Fruit fly (Drosophila melanogaster) whole organism, embryonic: ENCODE results near the gene CG8289.

Experiments used
- Awh ChIP-seq: fragments of 200-800 bp; sonication (Bioruptor generic); IDR thresholded peaks from 2 replicates; pipeline ENCODE4, ENCODE4 v1.3.6; 2022; ENCODE audit warnings: missing biosample characterization, missing genetic modification characterization
- B-H2 ChIP-seq: fragments of 200-800 bp; sonication (Bioruptor generic); optimal IDR thresholded peaks from 2 replicates; lab custom pipeline; 2018; ENCODE audit warnings: missing biosample characterization, mild to moderate bottlenecking, missing genetic modification characterization
- CG10366 ChIP-seq: fragments of 200-800 bp; sonication (Bioruptor generic); IDR thresholded peaks from 2 replicates; pipeline ENCODE4 v1.3.6; 2022; ENCODE audit warnings: missing biosample characterization, missing genetic modification characterization
- CG10654 ChIP-seq: fragments of 200-800 bp; sonication (Bioruptor generic); optimal IDR thresholded peaks from 2 replicates; lab custom pipeline; 2016; ENCODE audit warnings: missing biosample characterization, missing genetic modification characterization
- CG11504 ChIP-seq: fragments of 200-800 bp; sonication (Bioruptor generic); optimal IDR thresholded peaks from 3 replicates; lab custom pipeline; 2019; ENCODE audit warnings: missing biosample characterization, mild to moderate bottlenecking, missing genetic modification characterization, moderate library complexity
- CG12659 ChIP-seq: fragments of 200-800 bp; sonication (Bioruptor generic); optimal IDR thresholded peaks from 3 replicates; lab custom pipeline; 2017; ENCODE audit warnings: mild to moderate bottlenecking, missing biosample characterization, missing genetic modification reagents, missing genetic modification characterization
- CG12942 ChIP-seq: fragments of 200-800 bp; sonication (Bioruptor generic); optimal IDR thresholded peaks from 3 replicates; lab custom pipeline; 2016; ENCODE audit warnings: missing biosample characterization, missing genetic modification characterization
- CG13287 ChIP-seq: fragments of 200-800 bp; sonication (Bioruptor generic); IDR thresholded peaks from 2 replicates; pipeline ENCODE4 v1.3.6; 2022; ENCODE audit warnings: missing biosample characterization, missing genetic modification characterization; ENCODE audit not compliant: partially characterized antibody
- CG13624 ChIP-seq: fragments of 200-800 bp; sonication (Bioruptor generic); optimal IDR thresholded peaks from 2 replicates; lab custom pipeline; 2016; ENCODE audit warnings: missing biosample characterization, missing genetic modification characterization
- CG15696 ChIP-seq: fragments of 200-800 bp; sonication (Bioruptor generic); optimal IDR thresholded peaks from 2 replicates; lab custom pipeline; 2019; ENCODE audit warnings: missing biosample characterization, mild to moderate bottlenecking, missing genetic modification characterization, moderate library complexity
- CG17612 ChIP-seq: fragments of 200-800 bp; sonication (Bioruptor generic); IDR thresholded peaks from 2 replicates; pipeline ENCODE4 v1.3.6; 2022; ENCODE audit warnings: missing biosample characterization, missing genetic modification characterization
- CG1832 ChIP-seq: fragments of 200-800 bp; sonication (Bioruptor generic); optimal IDR thresholded peaks from 2 replicates; lab custom pipeline; 2017; ENCODE audit warnings: missing biosample characterization, mild to moderate bottlenecking, missing genetic modification characterization, inconsistent platforms
- CG31441 ChIP-seq: fragments of 200-800 bp; sonication (Bioruptor generic); IDR thresholded peaks from 2 replicates; pipeline ENCODE4 v1.3.6; 2022; ENCODE audit warnings: missing biosample characterization, missing genetic modification characterization
- CG4282 ChIP-seq: fragments of 200-800 bp; sonication (Bioruptor generic); optimal IDR thresholded peaks from 2 replicates; lab custom pipeline; 2016; ENCODE audit warnings: missing biosample characterization, missing genetic modification characterization
- CG43689 ChIP-seq: fragments of 200-800 bp; sonication (Bioruptor generic); IDR thresholded peaks from 2 replicates; pipeline ENCODE4 v1.3.6; 2022; ENCODE audit warnings: missing biosample characterization, missing genetic modification characterization
- CG5953 ChIP-seq: fragments of 200-800 bp; sonication (Bioruptor generic); IDR thresholded peaks from 2 replicates; pipeline ENCODE4 v1.3.6; 2022; ENCODE audit warnings: missing biosample characterization, missing genetic modification characterization
- CG6654 ChIP-seq: fragments of 200-800 bp; sonication (Bioruptor generic); optimal IDR thresholded peaks from 2 replicates; lab custom pipeline; 2017; ENCODE audit warnings: missing biosample characterization, mild to moderate bottlenecking, missing genetic modification characterization
- CG6813 ChIP-seq: fragments of 200-800 bp; sonication (Bioruptor generic); optimal IDR thresholded peaks from 2 replicates; lab custom pipeline; 2017; ENCODE audit warnings: missing biosample characterization, missing genetic modification characterization, mild to moderate bottlenecking, moderate library complexity, missing genetic modification reagents
- CG8281 ChIP-seq: fragments of 200-800 bp; sonication (Bioruptor generic); optimal IDR thresholded peaks from 2 replicates; lab custom pipeline; 2018; ENCODE audit warnings: missing biosample characterization, mild to moderate bottlenecking, missing genetic modification characterization, moderate library complexity
- CG8388 ChIP-seq: fragments of 200-800 bp; sonication (Bioruptor generic); optimal IDR thresholded peaks from 2 replicates; lab custom pipeline; 2019; ENCODE audit warnings: missing biosample characterization, mild to moderate bottlenecking, missing genetic modification characterization, moderate library complexity
- CG8478 ChIP-seq: fragments of >200 bp; optimal IDR thresholded peaks from 2 replicates; lab custom pipeline; 2018
- CG8765 ChIP-seq: fragments of 200-800 bp; sonication (Bioruptor generic); IDR thresholded peaks from 2 replicates; pipeline ENCODE4 v1.3.6; 2022; ENCODE audit warnings: missing biosample characterization, missing genetic modification characterization
- CG8944 ChIP-seq: fragments of 200-800 bp; sonication (Bioruptor generic); optimal IDR thresholded peaks from 3 replicates; lab custom pipeline; 2016; ENCODE audit warnings: missing biosample characterization, missing genetic modification characterization
- Camta ChIP-seq: fragments of 200-800 bp; sonication (Bioruptor generic); optimal IDR thresholded peaks from 2 replicates; lab custom pipeline; 2016; ENCODE audit warnings: missing biosample characterization, missing genetic modification characterization
- CrebB ChIP-seq: fragments of 200-800 bp; sonication (Bioruptor generic); optimal IDR thresholded peaks from 3 replicates; lab custom pipeline; 2018; ENCODE audit warnings: missing biosample characterization, mild to moderate bottlenecking, missing genetic modification characterization
- Elba2 ChIP-seq: fragments of 200-800 bp; sonication (Bioruptor generic); optimal IDR thresholded peaks from 3 replicates; lab custom pipeline; 2016; ENCODE audit warnings: missing biosample characterization, missing genetic modification characterization
- Gug ChIP-seq: fragments of 200-800 bp; sonication (Bioruptor generic); IDR thresholded peaks from 4 replicates; pipeline ENCODE4 v1.3.6; 2022; ENCODE audit warnings: missing biosample characterization, missing genetic modification characterization
- NC2α ChIP-seq: fragments of 200-800 bp; sonication (Bioruptor generic); optimal IDR thresholded peaks from 2 replicates; lab custom pipeline; 2016; ENCODE audit warnings: missing biosample characterization, missing genetic modification characterization
- NFAT ChIP-seq: fragments of 200-800 bp; sonication (Bioruptor generic); IDR thresholded peaks from 2 replicates; pipeline ENCODE4 v1.3.6; 2022; ENCODE audit warnings: missing biosample characterization, missing genetic modification characterization
- Six4 ChIP-seq: fragments of 200-800 bp; sonication (Bioruptor generic); optimal IDR thresholded peaks from 2 replicates; lab custom pipeline; 2016; ENCODE audit warnings: missing biosample characterization, missing genetic modification characterization
- Sry-δ ChIP-seq: fragments of 200-800 bp; sonication (Bioruptor generic); optimal IDR thresholded peaks from 2 replicates; lab custom pipeline; 2016; ENCODE audit warnings: missing biosample characterization, missing genetic modification characterization
- Taf1 ChIP-seq: fragments of 200-800 bp; sonication (Bioruptor generic); IDR thresholded peaks from 2 replicates; pipeline ENCODE4 v1.3.6; 2022; ENCODE audit warnings: missing biosample characterization, missing genetic modification characterization
- Xbp1 ChIP-seq: fragments of 200-800 bp; sonication (Bioruptor generic); optimal IDR thresholded peaks from 3 replicates; lab custom pipeline; 2016; ENCODE audit warnings: missing biosample characterization, mild to moderate bottlenecking, missing genetic modification characterization
- ara ChIP-seq: fragments of 200-800 bp; sonication (Bioruptor generic); IDR thresholded peaks from 2 replicates; pipeline ENCODE4 v1.3.6; 2022; ENCODE audit warnings: missing biosample characterization, missing genetic modification characterization
- bab2 ChIP-seq: fragments of 200-800 bp; sonication (Bioruptor generic); optimal IDR thresholded peaks from 2 replicates; lab custom pipeline; 2016; ENCODE audit warnings: missing biosample characterization, missing genetic modification characterization
- crp ChIP-seq, 2 experiments: fragments of 200-800 bp; sonication (Bioruptor generic); optimal IDR thresholded peaks; 2 replicates in 1 of 2; 3 replicates in 1 of 2; lab custom pipeline; 2017; ENCODE audit warnings: missing biosample characterization in 2 of 2, missing genetic modification characterization in 2 of 2, mild to moderate bottlenecking in 1 of 2, moderate library complexity in 1 of 2
- danr ChIP-seq: fragments of 200-800 bp; sonication (Bioruptor generic); IDR thresholded peaks from 2 replicates; pipeline ENCODE4 v1.3.6; 2022; ENCODE audit warnings: missing biosample characterization, missing genetic modification characterization
- emc ChIP-seq: fragments of 200-800 bp; sonication (Bioruptor generic); optimal IDR thresholded peaks from 2 replicates; lab custom pipeline; 2016; ENCODE audit warnings: missing biosample characterization, missing genetic modification characterization
- ems ChIP-seq: fragments of 200-800 bp; sonication (Bioruptor generic); optimal IDR thresholded peaks from 3 replicates; lab custom pipeline; 2016; ENCODE audit warnings: missing biosample characterization, missing genetic modification characterization
- eyg ChIP-seq: fragments of 200-800 bp; sonication (Bioruptor generic); optimal IDR thresholded peaks from 3 replicates; lab custom pipeline; 2016; ENCODE audit warnings: missing biosample characterization, missing genetic modification characterization
- grn ChIP-seq: fragments of 200-800 bp; sonication (Bioruptor generic); optimal IDR thresholded peaks from 3 replicates; lab custom pipeline; 2017; ENCODE audit warnings: missing biosample characterization, missing genetic modification characterization
- gt ChIP-seq: fragments of 200-800 bp; sonication (Bioruptor generic); IDR thresholded peaks from 2 replicates; pipeline ENCODE4 v1.3.6; 2022; ENCODE audit warnings: missing biosample characterization, missing genetic modification characterization
- hth ChIP-seq: fragments of >200 bp; optimal IDR thresholded peaks from 2 replicates; lab custom pipeline; 2017; ENCODE audit warnings: inconsistent platforms
- lola ChIP-seq, 3 experiments: fragments of >200 bp in 2 of 3; fragments of 200-800 bp in 1 of 3; sonication (Bioruptor generic) in 1 of 3; optimal IDR thresholded peaks; 2 replicates each; lab custom pipeline; 2017 to 2019; ENCODE audit warnings: missing biosample characterization in 3 of 3, missing genetic modification characterization in 3 of 3, mild to moderate bottlenecking in 1 of 3, moderate library complexity in 1 of 3
- org-1 ChIP-seq: fragments of 200-800 bp; sonication (Bioruptor generic); optimal IDR thresholded peaks from 2 replicates; lab custom pipeline; 2017; ENCODE audit warnings: missing biosample characterization, missing genetic modification characterization
- otp ChIP-seq: fragments of 200-800 bp; sonication (Bioruptor generic); IDR thresholded peaks from 3 replicates; pipeline ENCODE4, ENCODE4 v1.3.6; 2022; ENCODE audit warnings: missing biosample characterization, missing genetic modification characterization
- p53 ChIP-seq: fragments of 200-800 bp; sonication (Bioruptor generic); optimal IDR thresholded peaks from 2 replicates; lab custom pipeline; 2016; ENCODE audit warnings: missing biosample characterization, missing genetic modification characterization
- row ChIP-seq: fragments of 200-800 bp; sonication (Bioruptor generic); IDR thresholded peaks from 3 replicates; pipeline ENCODE4 v1.3.6; 2022; ENCODE audit warnings: missing biosample characterization, missing genetic modification characterization
- stwl ChIP-seq: fragments of 200-800 bp; sonication (Bioruptor generic); optimal IDR thresholded peaks from 3 replicates; lab custom pipeline; 2018; ENCODE audit warnings: missing biosample characterization, mild to moderate bottlenecking, missing genetic modification characterization, moderate library complexity
- tll ChIP-seq, 2 experiments: fragments of 200-800 bp in 1 of 2; fragments of >200 bp in 1 of 2; sonication (Bioruptor generic) in 1 of 2; optimal IDR thresholded peaks; 2 replicates each; lab custom pipeline; 2017 to 2019; ENCODE audit warnings: missing biosample characterization in 2 of 2, missing genetic modification characterization in 2 of 2, mild to moderate bottlenecking in 1 of 2, moderate library complexity in 1 of 2
- vnd ChIP-seq: fragments of 200-800 bp; sonication (Bioruptor generic); IDR thresholded peaks from 3 replicates; pipeline ENCODE4 v1.3.6; 2022; ENCODE audit warnings: missing biosample characterization, missing genetic modification characterization; ENCODE audit not compliant: partially characterized antibody

The CG8289 gene

DNA sequence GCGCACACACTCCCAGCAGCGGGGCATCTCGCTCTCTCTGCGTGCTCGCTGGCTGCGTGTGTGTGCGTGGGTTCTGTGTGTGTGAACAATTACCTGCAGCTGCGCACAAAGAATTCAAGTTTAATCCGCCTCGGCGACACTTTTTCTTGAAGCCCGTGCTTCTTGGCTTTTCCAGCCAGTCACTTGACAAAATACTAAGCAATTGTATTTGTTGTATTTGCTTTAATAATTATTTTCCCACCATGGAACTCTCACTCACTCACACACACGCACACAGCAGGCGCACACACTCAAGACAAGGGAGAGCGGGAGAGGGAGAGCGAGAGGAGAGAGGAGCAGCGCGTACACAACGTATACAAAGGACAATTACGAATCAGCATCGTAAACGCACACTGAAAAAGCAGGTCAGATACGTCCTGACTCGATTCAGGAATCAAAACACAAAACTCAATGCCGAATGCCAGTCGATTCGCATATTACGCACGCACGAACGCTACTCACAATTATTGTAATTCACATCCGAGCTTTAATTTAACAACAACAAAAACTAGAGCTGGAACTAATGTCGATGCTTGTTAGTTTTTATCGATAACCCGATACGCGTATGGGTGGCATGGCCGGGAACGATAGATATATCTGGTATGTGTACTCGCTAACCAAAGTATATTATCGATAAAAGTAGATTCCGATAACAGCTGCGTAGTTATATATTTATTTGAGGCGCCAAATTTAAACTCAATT lies 16.3 kb upstream of the CG8289 start, which contains the start of gene RhoGAPp190 (continued):
- TF ChIP-seq CG10366 (GFP tag; lab: Robert Waterston, UW) (no peak), CG6813 (GFP tag; lab: Kevin White, UChicago) (no peak), CG8478 (lab: Kevin White, UChicago) (peak; percentile 88), CG12659 (GFP tag; lab: Kevin White, UChicago) (peak; percentile 52), p53 (GFP tag; lab: Kevin White, UChicago) (no peak), Taf1 (no peak), CG8388 (GFP tag; lab: Kevin White, UChicago) (no peak), Gug (GFP tag; lab: Robert Waterston, UW) (no peak), Elba2 (GFP tag; lab: Kevin White, UChicago) (no peak), CG6654 (GFP tag; lab: Kevin White, UChicago) (no peak), vnd (peak; percentile 89), CG11504 (tag; lab: Kevin White, UChicago) (no peak), CrebB (tag; lab: Kevin White, UChicago) (no peak), hth (lab: Kevin White, UChicago) (no peak), CG15696 (tag; lab: Kevin White, UChicago) (no peak), NFAT (GFP tag; lab: Robert Waterston, UW) (no peak), danr (GFP tag; lab: Robert Waterston, UW) (no peak), ara (GFP tag; lab: Robert Waterston, UW) (no peak), CG12942 (GFP tag; lab: Kevin White, UChicago) (no peak), CG8944 (GFP tag; lab: Kevin White, UChicago) (no peak), eyg (GFP tag; lab: Kevin White, UChicago) (no peak), CG10654 (GFP tag; lab: Kevin White, UChicago) (no peak), CG5953 (GFP tag; lab: Robert Waterston, UW) (no peak), CG1832 (GFP tag; lab: Kevin White, UChicago) (peak; percentile 91), emc (GFP tag; lab: Kevin White, UChicago) (no peak), Sry-δ (GFP tag; lab: Kevin White, UChicago) (peak; percentile 95), Six4 (GFP tag; lab: Kevin White, UChicago) (no peak), crp (GFP tag; optimal IDR thresholded peaks at IDR 0.05; lab: Kevin White, UChicago) (no peak), bab2 (GFP tag; lab: Kevin White, UChicago) (no peak), CG13624 (GFP tag; lab: Kevin White, UChicago) (peak; percentile 74), row (0 out of 3 replicates have a peak, but pooled peaks have one; percentile 9), CG4282 (GFP tag; lab: Kevin White, UChicago) (no peak), Awh (GFP tag; lab: Robert Waterston, UW) (no peak), CG31441 (GFP tag; lab: Robert Waterston, UW) (no peak), ems (no peak), NC2α (GFP tag; lab: Kevin White, UChicago) (no peak), gt (no peak), org-1 (GFP tag; lab: Kevin White, UChicago) (no peak), CG13287 (GFP tag; lab: Robert Waterston, UW) (peak; percentile 93), Camta (GFP tag; lab: Kevin White, UChicago) (no peak), CG8281 (tag; lab: Kevin White, UChicago) (no peak), stwl (tag; lab: Kevin White, UChicago) (peak; percentile 50), otp (GFP tag; lab: Robert Waterston, UW) (no peak), lola (GFP tag; optimal IDR thresholded peaks at IDR 0.05; lab: Kevin White, UChicago) (no peak), CG43689 (no peak), tll (GFP tag; optimal IDR thresholded peaks at IDR 0.05; lab: Kevin White, UChicago) (no peak), grn (no peak), CG8765 (GFP tag; lab: Robert Waterston, UW) (no peak), Xbp1 (GFP tag; lab: Kevin White, UChicago) (peak; percentile 7), B-H2 (GFP tag; lab: Kevin White, UChicago) (no peak), CG17612 (GFP tag; lab: Robert Waterston, UW) (no peak)
